Worm (Caenorhabditis elegans) whole organism, L4/young adult: Measurements from ENCODE around the gene H12D21.6.

Experiments
- dao-5 ChIP-seq: sonication (generic microtip); optimal IDR thresholded peaks from 2 replicates; lab custom pipeline; 2016; ENCODE audit warnings: missing genotype, missing genetic modification characterization, moderate library complexity, missing compliant biosample characterization
- him-1 ChIP-seq: sonication (generic microtip); optimal IDR thresholded peaks from 2 replicates; lab custom pipeline; 2016; ENCODE audit warnings: missing genotype, missing genetic modification reagents, missing genetic modification characterization, missing compliant biosample characterization

ce11 chrV:14942898-14943297 lies 45.3 kb upstream of the H12D21.6 start:
- no peak for TF ChIP-seq him-1 (tag; lab: Kevin White, UChicago)
- TF ChIP-seq dao-5 (tag; lab: Kevin White, UChicago): no peak
